Worm (Caenorhabditis elegans) whole organism, young adult: ENCODE measurements around the gene D2063.1.

ENCODE experiments used
- B0035.1 ChIP-seq: sonication (generic microtip); optimal IDR thresholded peaks from 2 replicates; lab custom pipeline; 2016; ENCODE audit warnings: missing genetic modification characterization, mild to moderate bottlenecking, missing compliant biosample characterization, missing genotype, missing genetic modification reagents
- B0261.1 ChIP-seq: sonication (generic microtip); optimal IDR thresholded peaks from 2 replicates; lab custom pipeline; 2016; ENCODE audit warnings: mild to moderate bottlenecking, missing genetic modification characterization, moderate library complexity, missing compliant biosample characterization
- C17E4.6 ChIP-seq: fragments of 200-800 bp; sonication (Bioruptor generic); IDR thresholded peaks from 2 replicates; pipeline ENCODE4 v1.3.6; 2022; ENCODE audit warnings: missing genetic modification reagents, missing genetic modification characterization, missing compliant biosample characterization
- F10E7.11 ChIP-seq: sonication (generic microtip); optimal IDR thresholded peaks from 2 replicates; lab custom pipeline; 2017; ENCODE audit warnings: mild to moderate bottlenecking, missing genetic modification characterization, moderate library complexity, missing compliant biosample characterization
- F37B4.10 ChIP-seq: fragments of 200-800 bp; sonication (Bioruptor generic); IDR thresholded peaks from 2 replicates; pipeline ENCODE4 v1.3.6; 2022; ENCODE audit warnings: missing genetic modification characterization, missing compliant biosample characterization
- F52B5.7 ChIP-seq: sonication (generic microtip); optimal IDR thresholded peaks from 2 replicates; lab custom pipeline; 2016; ENCODE audit warnings: mild to moderate bottlenecking, missing genetic modification characterization, missing compliant biosample characterization
- K11D2.4 ChIP-seq: fragments of 200-800 bp; sonication (Bioruptor generic); IDR thresholded peaks from 2 replicates; pipeline ENCODE4 v1.3.6; 2022; ENCODE audit warnings: missing genetic modification reagents, missing genetic modification characterization, missing compliant biosample characterization
- K12H6.12 ChIP-seq: fragments of 200-800 bp; sonication (Bioruptor generic); optimal IDR thresholded peaks from 2 replicates; lab custom pipeline; 2018; ENCODE audit warnings: mild to moderate bottlenecking, missing genetic modification characterization, missing compliant biosample characterization
- T07F8.4 ChIP-seq: sonication (generic microtip); optimal IDR thresholded peaks from 2 replicates; lab custom pipeline; 2016; ENCODE audit warnings: mild to moderate bottlenecking, missing genetic modification characterization, moderate library complexity, missing compliant biosample characterization
- Y53F4B.3 ChIP-seq: fragments of 200-800 bp; sonication (Bioruptor generic); IDR thresholded peaks from 2 replicates; pipeline ENCODE4 v1.3.6; 2022; ENCODE audit warnings: missing genetic modification reagents, missing genetic modification characterization, missing compliant biosample characterization
- Y56A3A.18 ChIP-seq: fragments of 200-800 bp; sonication (Bioruptor generic); IDR thresholded peaks from 2 replicates; pipeline ENCODE4 v1.3.6; 2022; ENCODE audit warnings: missing genetic modification reagents, missing genetic modification characterization, missing compliant biosample characterization
- Y79H2A.3 ChIP-seq: fragments of 200-800 bp; sonication (Bioruptor generic); conservative IDR thresholded peaks from 2 replicates; pipeline ENCODE4 v1.3.6; 2022; ENCODE audit warnings: missing genetic modification reagents, missing genetic modification characterization, missing compliant biosample characterization
- ama-1 ChIP-seq, 3 experiments: fragments of 150-350 bp in 1 of 3; sonication (generic microtip) in 2 of 3; optimal IDR thresholded peaks; 2 replicates each; lab custom pipeline; 2014 to 2018; ENCODE audit warnings: missing biosample characterization in 2 of 3, missing genetic modification characterization in 2 of 3, missing genetic modification reagents in 2 of 3
- aptf-2 ChIP-seq: fragments of 200-800 bp; sonication (Bioruptor generic); conservative IDR thresholded peaks from 2 replicates; pipeline ENCODE4 v1.3.6; 2022; ENCODE audit warnings: missing genetic modification reagents, missing genetic modification characterization, missing compliant biosample characterization
- aptf-3 ChIP-seq: fragments of 200-800 bp; sonication (Bioruptor generic); IDR thresholded peaks from 2 replicates; pipeline ENCODE4 v1.3.6; 2022; ENCODE audit warnings: missing genetic modification characterization, missing compliant biosample characterization
- athp-1 ChIP-seq: sonication (generic microtip); optimal IDR thresholded peaks from 2 replicates; lab custom pipeline; 2017; ENCODE audit warnings: mild to moderate bottlenecking, missing genetic modification characterization, missing compliant biosample characterization
- bed-1 ChIP-seq: fragments of 200-800 bp; sonication (Bioruptor generic); IDR thresholded peaks from 2 replicates; pipeline ENCODE4 v1.3.6; 2022; ENCODE audit warnings: missing genetic modification reagents, missing genetic modification characterization, missing compliant biosample characterization
- ccch-3 ChIP-seq: fragments of 200-800 bp; sonication (Bioruptor generic); optimal IDR thresholded peaks from 2 replicates; lab custom pipeline; 2018; ENCODE audit warnings: mild to moderate bottlenecking, missing genetic modification characterization, missing compliant biosample characterization
- cebp-1 ChIP-seq, 2 experiments: fragments of 200-800 bp in 1 of 2; sonication (Bioruptor generic) in 1 of 2; sonication (generic microtip) in 1 of 2; IDR thresholded peaks in 1 of 2; optimal IDR thresholded peaks in 1 of 2; 2 replicates each; pipeline versions ENCODE4 v1.3.6 to Lab custom; 2017 to 2022; ENCODE audit warnings: missing compliant biosample characterization in 2 of 2, missing genetic modification characterization in 2 of 2, mild to moderate bottlenecking in 1 of 2, missing genetic modification reagents in 1 of 2, moderate library complexity in 1 of 2
- ceh-100 ChIP-seq: fragments of 200-800 bp; sonication (Bioruptor generic); IDR thresholded peaks from 2 replicates; pipeline ENCODE4 v1.3.6; 2022; ENCODE audit warnings: missing genetic modification reagents, missing genetic modification characterization, missing compliant biosample characterization
- ceh-27 ChIP-seq: fragments of 200-800 bp; sonication (Bioruptor generic); optimal IDR thresholded peaks from 2 replicates; lab custom pipeline; 2018; ENCODE audit warnings: mild to moderate bottlenecking, missing genetic modification characterization, moderate library complexity, missing compliant biosample characterization
- ceh-91 ChIP-seq: fragments of 200-800 bp; sonication (Bioruptor generic); IDR thresholded peaks from 2 replicates; pipeline ENCODE4 v1.3.6; 2022; ENCODE audit warnings: missing genetic modification reagents, missing genetic modification characterization, missing compliant biosample characterization
- dox-1 ChIP-seq: fragments of 200-800 bp; sonication (Bioruptor generic); IDR thresholded peaks from 2 replicates; pipeline ENCODE4 v1.3.6; 2022; ENCODE audit warnings: missing genetic modification reagents, missing genetic modification characterization, missing compliant biosample characterization
- efl-1 ChIP-seq: fragments of 150-350 bp; optimal IDR thresholded peaks from 2 replicates; lab custom pipeline; 2014; ENCODE audit warnings: missing biosample characterization, missing genetic modification reagents, missing genetic modification characterization
- ets-4 ChIP-seq: fragments of 200-800 bp; sonication (Bioruptor generic); optimal IDR thresholded peaks from 2 replicates; lab custom pipeline; 2018; ENCODE audit warnings: mild to moderate bottlenecking, missing genetic modification characterization, missing compliant biosample characterization
- hlh-12 ChIP-seq: sonication (generic microtip); optimal IDR thresholded peaks from 2 replicates; lab custom pipeline; 2016; ENCODE audit warnings: missing genetic modification characterization, missing compliant biosample characterization
- hlh-26 ChIP-seq: fragments of 200-800 bp; sonication (Bioruptor generic); conservative IDR thresholded peaks from 2 replicates; pipeline ENCODE4 v1.3.6; 2022; ENCODE audit warnings: missing genetic modification reagents, missing genetic modification characterization, missing compliant biosample characterization
- hmg-1.2 ChIP-seq: fragments of 200-800 bp; sonication (Bioruptor generic); IDR thresholded peaks from 2 replicates; pipeline ENCODE4 v1.3.6; 2022; ENCODE audit warnings: missing genetic modification reagents, missing genetic modification characterization, missing compliant biosample characterization
- lag-1 ChIP-seq: fragments of 200-800 bp; sonication (Bioruptor generic); IDR thresholded peaks from 2 replicates; pipeline ENCODE4 v1.3.6; 2022; ENCODE audit warnings: missing genetic modification reagents, missing genetic modification characterization, missing compliant biosample characterization
- lin-40 ChIP-seq: sonication (generic microtip); optimal IDR thresholded peaks from 2 replicates; lab custom pipeline; 2016; ENCODE audit warnings: missing genetic modification characterization, mild to moderate bottlenecking, missing compliant biosample characterization, missing genotype, missing genetic modification reagents
- lsl-1 ChIP-seq: fragments of 200-800 bp; sonication (Bioruptor generic); optimal IDR thresholded peaks from 2 replicates; lab custom pipeline; 2018; ENCODE audit warnings: mild to moderate bottlenecking, missing genetic modification characterization, moderate library complexity, missing compliant biosample characterization
- madf-10 ChIP-seq: sonication (generic microtip); optimal IDR thresholded peaks from 2 replicates; lab custom pipeline; 2016; ENCODE audit warnings: mild to moderate bottlenecking, missing genetic modification characterization, missing compliant biosample characterization
- madf-3 ChIP-seq: fragments of 200-800 bp; sonication (Bioruptor generic); IDR thresholded peaks from 2 replicates; pipeline ENCODE4 v1.3.6; 2022; ENCODE audit warnings: missing genetic modification reagents, missing genetic modification characterization, missing compliant biosample characterization
- madf-6 ChIP-seq: fragments of 200-800 bp; sonication (Bioruptor generic); IDR thresholded peaks from 2 replicates; pipeline ENCODE4 v1.3.6; 2022; ENCODE audit warnings: missing genetic modification reagents, missing genetic modification characterization, missing compliant biosample characterization
- mcd-1 ChIP-seq: fragments of 200-800 bp; sonication (Bioruptor generic); IDR thresholded peaks from 2 replicates; pipeline ENCODE4 v1.3.6; 2022; ENCODE audit warnings: missing genetic modification reagents, missing genetic modification characterization, missing compliant biosample characterization
- mel-28 ChIP-seq: sonication (generic microtip); optimal IDR thresholded peaks from 2 replicates; lab custom pipeline; 2016; ENCODE audit warnings: borderline replicate concordance, mild to moderate bottlenecking, missing genetic modification characterization, missing compliant biosample characterization
- pbrm-1 ChIP-seq: fragments of 200-800 bp; sonication (Bioruptor generic); IDR thresholded peaks from 2 replicates; pipeline ENCODE4 v1.3.6; 2022; ENCODE audit warnings: missing genetic modification reagents, missing genetic modification characterization, missing compliant biosample characterization
- rcor-1 ChIP-seq: fragments of 200-800 bp; sonication (Bioruptor generic); IDR thresholded peaks from 2 replicates; pipeline ENCODE4 v1.3.6; 2022; ENCODE audit warnings: missing genetic modification reagents, missing genetic modification characterization, missing compliant biosample characterization
- snpc-1.1 ChIP-seq: sonication (generic microtip); optimal IDR thresholded peaks from 2 replicates; lab custom pipeline; 2017; ENCODE audit warnings: missing genetic modification characterization, mild to moderate bottlenecking, missing compliant biosample characterization, antibody characterized with exemption, moderate library complexity, missing genotype, missing genetic modification reagents; ENCODE audit not compliant: insufficient read depth
- snpc-3.4 ChIP-seq: sonication (generic microtip); optimal IDR thresholded peaks from 2 replicates; lab custom pipeline; 2017; ENCODE audit warnings: missing genetic modification characterization, mild to moderate bottlenecking, missing compliant biosample characterization, antibody characterized with exemption, moderate library complexity, missing genotype, missing genetic modification reagents
- snpc-4 ChIP-seq, 5 experiments: fragments of 150-350 bp in 1 of 5; sonication (generic microtip) in 4 of 5; optimal IDR thresholded peaks; 2 replicates each; lab custom pipeline; 2014 to 2018; ENCODE audit warnings: missing genetic modification characterization in 5 of 5, missing biosample characterization in 3 of 5, antibody characterized with exemption in 2 of 5, mild to moderate bottlenecking in 2 of 5, missing compliant biosample characterization in 2 of 5, missing genotype in 2 of 5, moderate library complexity in 2 of 5, missing genetic modification reagents in 1 of 5
- tlf-1 ChIP-seq: fragments of 200-800 bp; sonication (Bioruptor generic); optimal IDR thresholded peaks from 2 replicates; lab custom pipeline; 2018; ENCODE audit warnings: mild to moderate bottlenecking, missing genetic modification characterization, missing compliant biosample characterization
- unc-130 ChIP-seq: sonication (generic microtip); optimal IDR thresholded peaks from 2 replicates; lab custom pipeline; 2016; ENCODE audit warnings: missing genetic modification reagents, missing genetic modification characterization, missing compliant biosample characterization
- zfh-2 ChIP-seq: fragments of 200-800 bp; sonication (Bioruptor generic); conservative IDR thresholded peaks from 2 replicates; pipeline ENCODE4 v1.3.6; 2022; ENCODE audit warnings: missing genetic modification reagents, missing genetic modification characterization, missing compliant biosample characterization
- zim-3 ChIP-seq: sonication (generic microtip); optimal IDR thresholded peaks from 2 replicates; lab custom pipeline; 2017; ENCODE audit warnings: mild to moderate bottlenecking, missing genetic modification characterization, moderate library complexity, missing compliant biosample characterization
- ztf-18 ChIP-seq: sonication (generic microtip); optimal IDR thresholded peaks from 2 replicates; lab custom pipeline; 2016; ENCODE audit warnings: missing genotype, mild to moderate bottlenecking, missing genetic modification characterization, missing compliant biosample characterization
- ztf-22 ChIP-seq: fragments of 200-800 bp; sonication (Bioruptor generic); optimal IDR thresholded peaks from 2 replicates; lab custom pipeline; 2018; ENCODE audit warnings: mild to moderate bottlenecking, missing genetic modification characterization, moderate library complexity, missing compliant biosample characterization
- ztf-26 ChIP-seq: sonication (generic microtip); optimal IDR thresholded peaks from 2 replicates; lab custom pipeline; 2017; ENCODE audit warnings: missing genetic modification characterization, missing compliant biosample characterization

D2063.1 gene

ce11 chrV:4373656-4374055, 46.7 kb downstream of the D2063.1 start (continued):
- TF ChIP-seq unc-130 (GFP tag; lab: Kevin White, UChicago) (no peak), F37B4.10 (no peak), mcd-1 (GFP tag; lab: Robert Waterston, UW) (no peak), Y53F4B.3 (GFP tag; lab: Robert Waterston, UW) (no peak), hlh-12 (tag; lab: Kevin White, UChicago) (no peak), aptf-2 (no peak), madf-6 (GFP tag; lab: Robert Waterston, UW) (peak; percentile 59), ztf-22 (GFP tag; lab: Kevin White, UChicago) (no peak), cebp-1 (GFP tag; IDR thresholded peaks at IDR 0.05; lab: Robert Waterston, UW) (no peak), cebp-1 (tag; optimal IDR thresholded peaks at IDR 0.05; lab: Kevin White, UChicago) (peak; percentile 14), bed-1 (no peak), dox-1 (GFP tag; lab: Robert Waterston, UW) (no peak), ztf-26 (no peak), lin-40 (no peak), B0035.1 (no peak), ceh-100 (no peak), ztf-18 (tag; lab: Kevin White, UChicago) (no peak), hlh-26 (GFP tag; lab: Robert Waterston, UW) (no peak), madf-10 (no peak), madf-3 (GFP tag; lab: Robert Waterston, UW) (no peak), aptf-3 (GFP tag; lab: Robert Waterston, UW) (no peak), C17E4.6 (GFP tag; lab: Robert Waterston, UW) (no peak), Y79H2A.3 (GFP tag; lab: Robert Waterston, UW) (peak; percentile 76; the same call in 1 of the 2 replicates), efl-1 (GFP tag; lab: Kevin White, UChicago) (no peak), B0261.1 (no peak), K11D2.4 (no peak), F10E7.11 (no peak), pbrm-1 (GFP tag; lab: Robert Waterston, UW) (no peak), tlf-1 (GFP tag; lab: Kevin White, UChicago) (no peak), Y56A3A.18 (no peak), zfh-2 (no peak), K12H6.12 (no peak), lag-1 (no peak), snpc-1.1 (tag; lab: Kevin White, UChicago) (no peak), F52B5.7 (tag; lab: Kevin White, UChicago) (no peak), rcor-1 (GFP tag; lab: Robert Waterston, UW) (no peak), ama-1 (optimal IDR thresholded peaks at IDR 0.05; lab: Kevin White, UChicago) (no peak), ama-1 (GFP tag; optimal IDR thresholded peaks at IDR 0.05; lab: Kevin White, UChicago) (peak; percentile 15 to 52), T07F8.4 (tag; lab: Kevin White, UChicago) (no peak), athp-1 (tag; lab: Kevin White, UChicago) (peak; percentile 35), ceh-91 (GFP tag; lab: Robert Waterston, UW) (no peak), lsl-1 (GFP tag; lab: Kevin White, UChicago) (peak; percentile 14), snpc-3.4 (peak; percentile 44), mel-28 (tag; lab: Kevin White, UChicago) (no peak), zim-3 (tag; lab: Kevin White, UChicago) (no peak), ccch-3 (GFP tag; lab: Kevin White, UChicago) (no peak), hmg-1.2 (GFP tag; lab: Robert Waterston, UW) (no peak), snpc-4 (GFP tag; optimal IDR thresholded peaks at IDR 0.05; lab: Kevin White, UChicago) (no peak), snpc-4 (tag; optimal IDR thresholded peaks at IDR 0.05; lab: Kevin White, UChicago) (peak in 1 of 4 experiments; percentile 0), ets-4 (no peak), ceh-27 (no peak)
